Worm (Caenorhabditis elegans) whole organism, early embryonic: Measurements from ENCODE around the gene srab-9.
"Not testable (repeated sequence)": the region's sequence is repeated elsewhere in the genome, so short reads cannot be mapped to it uniquely, and the experiment has no call there.

Experiments used
- B0310.2 ChIP-seq: sonication (generic microtip); optimal IDR thresholded peaks from 2 replicates; lab custom pipeline; 2016; ENCODE audit warnings: mild to moderate bottlenecking, missing genetic modification characterization, missing compliant biosample characterization
- F13C5.2 ChIP-seq: sonication (generic microtip); optimal IDR thresholded peaks from 2 replicates; lab custom pipeline; 2017; ENCODE audit warnings: mild to moderate bottlenecking, missing genetic modification characterization, inconsistent platforms, missing compliant biosample characterization
- ama-1 ChIP-seq: fragments of 150-350 bp; optimal IDR thresholded peaks from 2 replicates; lab custom pipeline; 2014
- ets-7 ChIP-seq: sonication (generic microtip); optimal IDR thresholded peaks from 2 replicates; lab custom pipeline; 2016; ENCODE audit warnings: missing genotype, missing genetic modification characterization, missing compliant biosample characterization
- flt-1 ChIP-seq: fragments of 200-800 bp; sonication (Bioruptor generic); IDR thresholded peaks from 2 replicates; pipeline ENCODE4 v1.3.6; 2022; ENCODE audit warnings: missing genetic modification characterization, missing compliant biosample characterization
- hmbx-1 ChIP-seq: sonication (generic microtip); optimal IDR thresholded peaks from 2 replicates; lab custom pipeline; 2016; ENCODE audit warnings: mild to moderate bottlenecking, missing genetic modification characterization, missing compliant biosample characterization
- pes-1 ChIP-seq: fragments of 200-800 bp; sonication (Bioruptor generic); IDR thresholded peaks from 2 replicates; pipeline ENCODE4 v1.3.6; 2022; ENCODE audit warnings: missing genetic modification reagents, missing genetic modification characterization, missing compliant biosample characterization
- sea-1 ChIP-seq: fragments of 200-800 bp; sonication (Bioruptor generic); conservative IDR thresholded peaks from 2 replicates; pipeline ENCODE4 v1.3.6; 2022; ENCODE audit warnings: missing genetic modification characterization, missing compliant biosample characterization
- tra-4 ChIP-seq: sonication (generic microtip); optimal IDR thresholded peaks from 2 replicates; lab custom pipeline; 2017; ENCODE audit warnings: missing genetic modification characterization, missing compliant biosample characterization

- not testable (repeated sequence) for TF ChIP-seq ama-1 (lab: Kevin White, UChicago); tra-4 (tag; lab: Kevin White, UChicago); pes-1 (GFP tag; lab: Robert Waterston, UW); flt-1 (GFP tag; lab: Robert Waterston, UW); B0310.2 (tag; lab: Kevin White, UChicago); sea-1 (GFP tag; lab: Robert Waterston, UW); F13C5.2 (tag; lab: Kevin White, UChicago); hmbx-1 (tag; lab: Kevin White, UChicago); ets-7 (tag; lab: Kevin White, UChicago)
These were observed 39.0 kb downstream of the srab-9 start, which contains the start of gene Y73C8C.4 for ce11 chrV:3102049-3102448.
